Worm (Caenorhabditis elegans): ENCODE results near the gene fars-2.
A peak's percentile ranks its signal among the peaks of the same experiment; 100 is the strongest.

fars-2 gene

ce11 chrV:19946529-19946928, 39.3 kb upstream of the fars-2 start, which contains the start of gene dhs-24:
TSS of gene dhs-24 (minus strand) at chrV:19946629.
- no peak for TF ChIP-seq lag-1 (GFP tag; IDR thresholded peaks at IDR 0.05)
- TF ChIP-seq pbrm-1 (GFP tag; IDR thresholded peaks at IDR 0.05): no peak
- 0 out of 2 replicates have a peak, but pooled peaks have one; percentile 33 for TF ChIP-seq ceh-58 (GFP tag; IDR thresholded peaks at IDR 0.05)

DNA sequence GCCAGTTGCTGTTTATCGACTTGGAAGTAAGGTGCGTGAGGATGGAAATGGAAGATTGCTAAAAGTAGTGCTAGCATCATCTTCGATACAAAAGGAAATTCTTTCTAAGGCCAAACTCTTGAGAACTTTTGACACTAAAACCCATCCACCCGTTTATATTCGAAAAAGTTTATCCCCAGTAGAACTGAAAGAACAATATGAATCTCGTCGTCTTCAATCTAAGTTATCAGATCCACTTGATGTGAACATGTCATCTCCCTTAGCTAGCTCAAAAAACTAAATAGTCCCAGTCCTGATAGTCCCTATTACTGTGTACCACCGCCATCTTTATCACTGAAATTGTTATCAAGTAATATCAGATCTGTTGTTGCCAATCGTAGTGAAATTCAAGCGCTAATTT, 29.7 kb upstream of the fars-2 start:
- TF ChIP-seq Y53G8AR.9 (GFP tag; conservative IDR thresholded peaks at IDR 0.05): no peak
- TF ChIP-seq nhr-80 (tag; optimal IDR thresholded peaks at IDR 0.05): no peak
- no peak for TF ChIP-seq nhr-90 (tag; optimal IDR thresholded peaks at IDR 0.05)
- TF ChIP-seq hmg-20 (GFP tag; IDR thresholded peaks at IDR 0.05): no peak
- TF ChIP-seq ztf-26 (tag; optimal IDR thresholded peaks at IDR 0.05): no peak
- TF ChIP-seq lsl-1 (GFP tag; optimal IDR thresholded peaks at IDR 0.05): no peak
- no peak for TF ChIP-seq B0019.2 (GFP tag; conservative IDR thresholded peaks at IDR 0.05)
- TF ChIP-seq attf-5 (GFP tag; optimal IDR thresholded peaks at IDR 0.05): no peak
- TF ChIP-seq T26A5.8 (tag; optimal IDR thresholded peaks at IDR 0.05): no peak

- TF ChIP-seq nfyb-1 (GFP tag; IDR thresholded peaks at IDR 0.05): no peak
- TF ChIP-seq lsl-1 (GFP tag; optimal IDR thresholded peaks at IDR 0.05): peak; percentile 8
- TF ChIP-seq ceh-100 (GFP tag; IDR thresholded peaks at IDR 0.05): no peak
- TF ChIP-seq lin-54 (GFP tag; optimal IDR thresholded peaks at IDR 0.05): no peak
Observed at ce11 chrV:19934223-19934622, 27.0 kb upstream of the fars-2 start, which contains the start of gene algn-7. TSS of gene algn-7 (minus strand) at chrV:19934323.

ce11 chrV:19923924-19924323, 16.7 kb upstream of the fars-2 start, which contains the start of gene skr-4:
TSS of gene skr-4 (plus strand) at chrV:19924224.
- TF ChIP-seq ztf-25 (GFP tag; IDR thresholded peaks at IDR 0.05) (no peak), B0019.2 (GFP tag; conservative IDR thresholded peaks at IDR 0.05) (no peak), ztf-28 (GFP tag; IDR thresholded peaks at IDR 0.05) (no peak), T07F8.4 (tag; optimal IDR thresholded peaks at IDR 0.05) (no peak), mes-4 (tag; optimal IDR thresholded peaks at IDR 0.05) (no peak), efl-1 (GFP tag; optimal IDR thresholded peaks at IDR 0.05) (no peak), Y95B8A.8 (GFP tag; IDR thresholded peaks at IDR 0.05) (no peak), mcd-1 (GFP tag; IDR thresholded peaks at IDR 0.05) (no peak), aptf-3 (GFP tag; IDR thresholded peaks at IDR 0.05) (no peak), egrh-3 (GFP tag; IDR thresholded peaks at IDR 0.05) (no peak), hlh-12 (tag; optimal IDR thresholded peaks at IDR 0.05) (no peak), F52B5.7 (tag; optimal IDR thresholded peaks at IDR 0.05) (no peak), lin-40 (tag; optimal IDR thresholded peaks at IDR 0.05) (no peak)

DNA sequence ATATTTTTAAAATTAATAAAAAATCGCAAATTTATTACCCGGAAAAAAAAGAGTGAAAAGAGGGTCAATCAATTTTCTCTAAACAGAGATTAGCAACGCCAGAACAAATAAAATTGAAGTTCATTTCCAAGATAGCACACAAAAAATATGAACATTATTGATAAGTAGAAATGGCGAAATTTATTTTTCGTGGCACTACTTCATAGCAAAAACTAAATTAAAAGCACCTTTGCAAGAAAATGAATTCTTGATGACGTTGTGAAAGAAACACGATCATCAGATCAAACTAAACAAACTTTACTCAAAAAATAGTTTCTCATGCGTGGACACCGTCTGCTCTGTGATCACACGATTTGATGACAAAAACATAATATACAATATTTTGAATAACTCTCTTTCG, 15.4 kb upstream of the fars-2 start, which contains the start of gene Y60A3A.16:
Y60A3A.16 (minus strand) TSS at position 101 of the 400 bp plus-strand sequence.
- TF ChIP-seq ama-1 (optimal IDR thresholded peaks at IDR 0.05): no peak
- no peak for TF ChIP-seq ama-1 (GFP tag; optimal IDR thresholded peaks at IDR 0.05)
- no peak for TF ChIP-seq dpff-1 (tag; optimal IDR thresholded peaks at IDR 0.05)
- TF ChIP-seq unc-62 (GFP tag; optimal IDR thresholded peaks at IDR 0.05): no peak
- TF ChIP-seq T07F8.4 (tag; optimal IDR thresholded peaks at IDR 0.05): no peak
- TF ChIP-seq F55B11.4 (tag; optimal IDR thresholded peaks at IDR 0.05; ENCODE audit: borderline replicate concordance, insufficient read depth): no peak
- no peak for TF ChIP-seq ztf-6 (GFP tag; IDR thresholded peaks at IDR 0.05)
- TF ChIP-seq let-526 (GFP tag; IDR thresholded peaks at IDR 0.05): no peak
- TF ChIP-seq athp-1 (tag; optimal IDR thresholded peaks at IDR 0.05): no peak
- no peak for TF ChIP-seq aptf-2 (GFP tag; conservative IDR thresholded peaks at IDR 0.05)
- TF ChIP-seq sptf-2 (GFP tag; optimal IDR thresholded peaks at IDR 0.05): no peak
- no peak for TF ChIP-seq dox-1 (GFP tag; IDR thresholded peaks at IDR 0.05)
- TF ChIP-seq efl-1 (GFP tag; optimal IDR thresholded peaks at IDR 0.05): no peak
- no peak for TF ChIP-seq ztf-25 (GFP tag; IDR thresholded peaks at IDR 0.05)
- no peak for TF ChIP-seq nhr-179 (tag; optimal IDR thresholded peaks at IDR 0.05)
- TF ChIP-seq mxl-1 (tag; optimal IDR thresholded peaks at IDR 0.05): no peak
- TF ChIP-seq F57C9.4 (tag; optimal IDR thresholded peaks at IDR 0.05): no peak
- TF ChIP-seq die-1 (tag; optimal IDR thresholded peaks at IDR 0.05): no peak
- no peak for TF ChIP-seq lin-26 (GFP tag; IDR thresholded peaks at IDR 0.05)
- TF ChIP-seq snpc-4 (GFP tag; optimal IDR thresholded peaks at IDR 0.05): no peak
- TF ChIP-seq snpc-4 (tag; optimal IDR thresholded peaks at IDR 0.05): no peak
- TF ChIP-seq nhr-27 (tag; optimal IDR thresholded peaks at IDR 0.05): no peak
